Fruit fly (Drosophila melanogaster) whole organism: ENCODE measurements around the gene CG34056.

Source experiments
- CG8478 ChIP-seq: fragments of >200 bp; optimal IDR thresholded peaks from 2 replicates; lab custom pipeline; 2018; ENCODE audit warnings: inconsistent platforms
- Dll ChIP-seq: fragments of >200 bp; optimal IDR thresholded peaks from 2 replicates; lab custom pipeline; 2017
- EcR ChIP-seq, 2 experiments: fragments of >200 bp; optimal IDR thresholded peaks; 2 replicates each; lab custom pipeline; 2017; ENCODE audit warnings: missing biosample characterization in 2 of 2, missing genetic modification characterization in 2 of 2, missing genetic modification reagents in 2 of 2
- pan ChIP-seq: fragments of >200 bp; optimal IDR thresholded peaks from 2 replicates; lab custom pipeline; 2017
- psq ChIP-seq: fragments of >200 bp; optimal IDR thresholded peaks from 2 replicates; lab custom pipeline; 2017
- usp ChIP-seq: fragments of >200 bp; optimal IDR thresholded peaks from 2 replicates; lab custom pipeline; 2017; ENCODE audit warnings: missing biosample characterization, missing genetic modification characterization, mixed read lengths

Gene CG34056

DNA sequence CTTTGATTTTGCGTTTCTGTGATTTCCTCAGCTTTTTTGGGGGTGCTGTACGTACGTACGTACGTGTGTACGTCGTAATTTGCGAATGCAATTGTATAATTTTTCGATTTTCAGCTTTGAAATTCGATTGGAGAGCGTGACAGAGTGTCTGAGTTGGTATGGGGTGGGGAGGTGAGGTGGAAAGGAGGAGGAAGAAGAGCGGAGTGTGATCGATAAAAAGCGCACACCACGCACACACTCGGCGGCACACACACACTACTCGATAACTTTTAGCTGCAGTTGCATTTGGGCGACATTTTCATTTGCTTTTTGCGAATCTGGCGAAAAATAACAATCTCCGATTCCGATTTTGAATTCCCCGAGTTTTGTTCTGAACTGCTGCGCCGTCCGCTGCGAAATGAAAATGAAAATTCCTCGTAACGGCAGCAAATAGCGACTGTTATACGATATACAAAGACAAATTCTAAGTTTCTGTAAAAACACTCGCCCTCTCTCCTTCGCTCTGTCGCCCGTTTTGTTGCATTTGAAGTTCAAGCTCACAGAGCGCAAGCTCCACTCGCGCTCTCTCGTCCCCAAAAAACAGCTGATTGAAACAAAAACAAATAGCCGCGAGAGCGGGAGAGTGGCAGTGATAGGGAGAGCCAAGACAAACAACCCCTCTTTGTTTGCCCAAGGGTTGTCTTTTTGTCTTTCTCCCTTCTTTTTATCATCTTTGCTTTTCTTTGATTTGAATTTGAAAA is 14.1 kb upstream of the CG34056 start, which contains the start of gene CG13907:
Gene CG13907, minus strand, starts transcription at position 518 of the 740 bp plus-strand sequence.
- TF ChIP-seq CG8478 (lab: Kevin White, UChicago) (no peak), usp (no peak), Dll (lab: Kevin White, UChicago) (peak; percentile 78), psq (lab: Kevin White, UChicago) (no peak), EcR (GFP tag; optimal IDR thresholded peaks at IDR 0.05; lab: Kevin White, UChicago) (no peak)

- TF ChIP-seq pan: no peak
- TF ChIP-seq usp: no peak
- no peak for TF ChIP-seq psq (lab: Kevin White, UChicago)
Measured at dm6 chr3L:882236-882891, 13.4 kb upstream of the CG34056 start.

DNA sequence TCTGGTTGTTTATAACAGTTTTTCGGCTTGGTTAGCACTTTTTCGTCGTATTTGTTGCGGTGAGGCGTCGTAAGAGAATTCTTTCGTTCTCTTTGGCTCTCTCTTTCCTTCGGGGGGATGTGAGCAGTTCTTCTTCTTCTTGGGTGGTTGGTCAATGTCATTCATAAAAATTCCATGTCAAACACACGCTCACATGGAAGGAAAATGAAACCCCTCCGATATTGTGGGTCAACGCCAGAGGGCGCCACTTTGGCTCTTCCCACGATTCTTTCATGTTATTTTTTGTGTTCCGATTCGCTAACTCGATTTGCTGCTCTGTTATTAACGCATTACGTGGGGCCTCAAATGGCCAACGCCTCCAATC is 12.9 kb upstream of the CG34056 start:
- TF ChIP-seq pan (no peak), psq (lab: Kevin White, UChicago) (no peak), Dll (lab: Kevin White, UChicago) (no peak), EcR (GFP tag; optimal IDR thresholded peaks at IDR 0.05; lab: Kevin White, UChicago) (no peak), CG8478 (lab: Kevin White, UChicago) (no peak), usp (no peak)

dm6 chr3L:883786-884185 is 12.0 kb upstream of the CG34056 start:
- TF ChIP-seq pan: no peak
- TF ChIP-seq Dll (lab: Kevin White, UChicago): no peak
- TF ChIP-seq EcR (GFP tag; optimal IDR thresholded peaks at IDR 0.05; lab: Kevin White, UChicago): no peak
- TF ChIP-seq usp: no peak

DNA sequence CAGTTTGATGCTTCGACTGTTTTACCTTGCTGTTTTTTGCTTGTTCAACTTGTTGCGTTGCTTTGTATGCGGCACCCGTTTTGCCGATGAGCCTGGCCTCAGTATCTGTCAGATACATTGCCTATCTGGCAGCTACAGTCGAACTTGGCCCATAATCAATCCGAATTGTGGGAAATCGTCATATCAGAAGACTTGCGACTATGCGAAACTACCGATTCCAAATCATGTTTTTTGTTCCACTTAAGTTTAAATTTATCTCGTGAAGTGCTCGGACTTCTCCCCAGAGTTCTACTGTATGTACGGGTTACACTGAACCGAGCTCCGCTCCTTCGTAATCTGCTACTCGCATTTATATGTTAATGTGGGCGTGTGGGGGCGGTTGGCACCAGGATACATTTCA is 11.5 kb upstream of the CG34056 start:
- TF ChIP-seq usp (no peak), pan (no peak), Dll (lab: Kevin White, UChicago) (no peak)

DNA sequence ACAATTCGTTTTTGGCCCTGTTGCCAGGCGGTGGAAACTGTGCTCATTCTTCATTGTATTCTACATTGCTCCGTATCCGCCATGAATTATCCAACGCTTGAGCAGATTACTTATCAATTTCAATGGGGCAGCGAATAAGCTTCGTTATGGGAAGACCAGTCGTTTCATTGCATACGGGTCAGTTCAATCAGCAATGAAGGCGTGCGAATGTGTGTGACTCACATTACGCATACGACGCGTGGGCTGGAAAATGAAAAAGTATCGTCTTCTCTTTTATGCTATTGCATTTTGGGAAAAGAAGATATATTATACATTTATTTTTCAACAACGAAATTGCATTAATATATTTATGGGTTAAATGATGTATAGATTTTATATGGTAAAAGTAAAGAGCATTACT is 10.7 kb upstream of the CG34056 start:
- no peak for TF ChIP-seq EcR (GFP tag; optimal IDR thresholded peaks at IDR 0.05; lab: Kevin White, UChicago)
- no peak for TF ChIP-seq psq (lab: Kevin White, UChicago)
- TF ChIP-seq pan: no peak
- TF ChIP-seq CG8478 (lab: Kevin White, UChicago): no peak
- TF ChIP-seq Dll (lab: Kevin White, UChicago): no peak
- TF ChIP-seq usp: no peak

- TF ChIP-seq usp (no peak), Dll (lab: Kevin White, UChicago) (no peak), pan (no peak), EcR (GFP tag; optimal IDR thresholded peaks at IDR 0.05; lab: Kevin White, UChicago) (no peak)
Measured at dm6 chr3L:885624-886257, 10.0 kb upstream of the CG34056 start.

- TF ChIP-seq psq (lab: Kevin White, UChicago) (no peak), CG8478 (lab: Kevin White, UChicago) (no peak), EcR (GFP tag; optimal IDR thresholded peaks at IDR 0.05; lab: Kevin White, UChicago) (no peak), pan (no peak), Dll (lab: Kevin White, UChicago) (no peak), usp (no peak)
Measured at dm6 chr3L:887423-888097, 8.2 kb upstream of the CG34056 start.

dm6 chr3L:888372-888771 is 7.4 kb upstream of the CG34056 start:
- no peak for TF ChIP-seq EcR (GFP tag; optimal IDR thresholded peaks at IDR 0.05; lab: Kevin White, UChicago)
- TF ChIP-seq psq (lab: Kevin White, UChicago): no peak
- TF ChIP-seq CG8478 (lab: Kevin White, UChicago): no peak
- no peak for TF ChIP-seq pan
- no peak for TF ChIP-seq Dll (lab: Kevin White, UChicago)
- TF ChIP-seq usp: no peak

- TF ChIP-seq Dll (lab: Kevin White, UChicago): no peak
- no peak for TF ChIP-seq psq (lab: Kevin White, UChicago)
- TF ChIP-seq usp: no peak
- no peak for TF ChIP-seq CG8478 (lab: Kevin White, UChicago)
- no peak for TF ChIP-seq pan
- no peak for TF ChIP-seq EcR (GFP tag; optimal IDR thresholded peaks at IDR 0.05; lab: Kevin White, UChicago)
Measured at dm6 chr3L:897080-897479, 1.3 kb downstream of the CG34056 start, which contains the start of gene CG34057. CG34057 (plus strand) TSS chr3L:897380.

- TF ChIP-seq psq (lab: Kevin White, UChicago): no peak
- TF ChIP-seq CG8478 (lab: Kevin White, UChicago): no peak
- no peak for TF ChIP-seq pan
- TF ChIP-seq Dll (lab: Kevin White, UChicago): no peak
Measured at dm6 chr3L:899304-899703, 3.6 kb downstream of the CG34056 start.
